Worm (Caenorhabditis elegans) whole organism, L4 larva: ENCODE data around the gene Y24D9A.7.
A peak's percentile ranks its signal among the peaks of the same experiment; 100 is the strongest.

Experiments
- D1046.2 ChIP-seq: fragments of 200-800 bp; sonication (Bioruptor generic); IDR thresholded peaks from 2 replicates; pipeline ENCODE4 v1.3.6; 2022; ENCODE audit warnings: missing genetic modification characterization, missing compliant biosample characterization
- F10B5.3 ChIP-seq: sonication (generic microtip); optimal IDR thresholded peaks from 2 replicates; lab custom pipeline; 2016; ENCODE audit warnings: mild to moderate bottlenecking, missing genetic modification characterization, missing compliant biosample characterization
- F26F4.8 ChIP-seq: fragments of 200-800 bp; sonication (Bioruptor generic); conservative IDR thresholded peaks from 2 replicates; pipeline ENCODE4 v1.3.6; 2022; ENCODE audit warnings: missing genetic modification characterization, missing compliant biosample characterization
- F37D6.2 ChIP-seq: sonication (generic microtip); optimal IDR thresholded peaks from 2 replicates; lab custom pipeline; 2016; ENCODE audit warnings: mild to moderate bottlenecking, missing genetic modification characterization, missing compliant biosample characterization
- F44E2.7 ChIP-seq: fragments of 200-800 bp; sonication (Bioruptor generic); IDR thresholded peaks from 2 replicates; pipeline ENCODE4 v2.1.2; 2022; ENCODE audit warnings: missing genetic modification characterization, missing compliant biosample characterization
- Y105C5A.15 ChIP-seq: fragments of 200-800 bp; sonication (Bioruptor generic); IDR thresholded peaks from 2 replicates; pipeline ENCODE4 v1.3.6; 2022; ENCODE audit warnings: missing genetic modification characterization, missing compliant biosample characterization
- Y48G9A.11 ChIP-seq: fragments of 200-800 bp; sonication (Bioruptor generic); IDR thresholded peaks from 2 replicates; pipeline ENCODE4 v1.3.6; 2022; ENCODE audit warnings: missing genetic modification reagents, missing genetic modification characterization, missing compliant biosample characterization
- Y75B8A.6 ChIP-seq: fragments of 200-800 bp; sonication (Bioruptor generic); IDR thresholded peaks from 2 replicates; pipeline ENCODE4 v1.3.6; 2022; ENCODE audit warnings: missing genetic modification reagents, missing genetic modification characterization, missing compliant biosample characterization
- aly-2 ChIP-seq: sonication (generic microtip); optimal IDR thresholded peaks from 2 replicates; lab custom pipeline; 2018; ENCODE audit warnings: missing biosample characterization, missing genetic modification characterization
- ama-1 ChIP-seq: fragments of 150-350 bp; optimal IDR thresholded peaks from 2 replicates; lab custom pipeline; 2014; ENCODE audit warnings: inconsistent platforms, mixed read lengths
- attf-4 ChIP-seq: sonication (generic microtip); optimal IDR thresholded peaks from 3 replicates; lab custom pipeline; 2017; ENCODE audit warnings: missing biosample characterization, missing genetic modification characterization
- ceh-20 ChIP-seq: fragments of 200-800 bp; sonication (Bioruptor generic); IDR thresholded peaks from 2 replicates; pipeline ENCODE4 v1.3.6; 2022; ENCODE audit warnings: missing genetic modification reagents, missing genetic modification characterization, missing compliant biosample characterization
- ceh-28 ChIP-seq: fragments of 150-350 bp; optimal IDR thresholded peaks from 2 replicates; lab custom pipeline; 2014; ENCODE audit warnings: missing biosample characterization, missing genetic modification reagents, missing genetic modification characterization
- ceh-32 ChIP-seq: sonication (generic microtip); optimal IDR thresholded peaks from 2 replicates; lab custom pipeline; 2016; ENCODE audit warnings: mild to moderate bottlenecking, missing genetic modification characterization, missing compliant biosample characterization; ENCODE audit not compliant: poor library complexity
- ceh-82 ChIP-seq: sonication (generic microtip); optimal IDR thresholded peaks from 2 replicates; lab custom pipeline; 2017; ENCODE audit warnings: missing biosample characterization, missing genetic modification characterization
- ces-1 ChIP-seq: fragments of 150-350 bp; sonication (generic microtip); optimal IDR thresholded peaks from 4 replicates; lab custom pipeline; 2014; ENCODE audit warnings: missing biosample characterization, missing genetic modification reagents, missing genetic modification characterization
- cey-2 ChIP-seq: sonication (generic microtip); optimal IDR thresholded peaks from 3 replicates; lab custom pipeline; 2017; ENCODE audit warnings: missing genetic modification characterization, mild to moderate bottlenecking, missing compliant biosample characterization, antibody characterized with exemption, borderline replicate concordance; ENCODE audit not compliant: insufficient read depth
- ctbp-1 ChIP-seq: fragments of 200-800 bp; sonication (Bioruptor generic); IDR thresholded peaks from 2 replicates; pipeline ENCODE4 v1.3.6; 2022; ENCODE audit warnings: missing genetic modification reagents, missing genetic modification characterization, missing compliant biosample characterization
- daf-12 ChIP-seq: fragments of 150-350 bp; optimal IDR thresholded peaks from 2 replicates; lab custom pipeline; 2014; ENCODE audit warnings: missing biosample characterization, missing genetic modification reagents, missing genetic modification characterization
- daf-19 ChIP-seq: fragments of 200-800 bp; sonication (Bioruptor generic); conservative IDR thresholded peaks from 2 replicates; pipeline ENCODE4 v1.3.6; 2022; ENCODE audit warnings: missing genetic modification characterization, missing compliant biosample characterization
- dmd-8 ChIP-seq: fragments of 200-800 bp; sonication (Bioruptor generic); IDR thresholded peaks from 2 replicates; pipeline ENCODE4 v1.3.6; 2022; ENCODE audit warnings: missing genetic modification characterization, missing compliant biosample characterization
- egl-43 ChIP-seq: fragments of 200-800 bp; sonication (Bioruptor generic); IDR thresholded peaks from 2 replicates; pipeline ENCODE4 v1.3.6; 2022; ENCODE audit warnings: missing genetic modification reagents, missing genetic modification characterization, missing compliant biosample characterization
- gei-8 ChIP-seq: fragments of 200-800 bp; sonication (Bioruptor generic); optimal IDR thresholded peaks from 2 replicates; lab custom pipeline; 2018; ENCODE audit warnings: mild to moderate bottlenecking, missing genetic modification characterization, missing compliant biosample characterization
- hif-1 ChIP-seq, 2 experiments: sonication (generic microtip); optimal IDR thresholded peaks; 2 replicates each; lab custom pipeline; 2016 to 2017; ENCODE audit warnings: missing compliant biosample characterization in 2 of 2, missing genetic modification characterization in 2 of 2, missing genetic modification reagents in 2 of 2, missing genotype in 2 of 2, mild to moderate bottlenecking in 1 of 2
- hlh-30 ChIP-seq: sonication (generic microtip); optimal IDR thresholded peaks from 2 replicates; lab custom pipeline; 2017; ENCODE audit warnings: antibody characterized with exemption, mild to moderate bottlenecking, missing genetic modification characterization, missing compliant biosample characterization; ENCODE audit not compliant: insufficient read depth
- jun-1 ChIP-seq: fragments of 150-350 bp; optimal IDR thresholded peaks from 2 replicates; lab custom pipeline; 2014; ENCODE audit warnings: missing biosample characterization, missing genetic modification reagents, missing genetic modification characterization
- lim-7 ChIP-seq: fragments of 200-800 bp; sonication (Bioruptor generic); IDR thresholded peaks from 2 replicates; pipeline ENCODE4 v1.3.6; 2022; ENCODE audit warnings: missing genetic modification characterization, missing compliant biosample characterization
- madf-5 ChIP-seq, 2 experiments: fragments of 200-800 bp; sonication (Bioruptor generic); IDR thresholded peaks; 2 replicates each; pipeline ENCODE4 v1.3.6; 2022; ENCODE audit warnings: missing compliant biosample characterization in 2 of 2, missing genetic modification characterization in 2 of 2
- madf-9 ChIP-seq: fragments of 200-800 bp; sonication (Bioruptor generic); conservative IDR thresholded peaks from 2 replicates; pipeline ENCODE4 v1.3.6; 2022; ENCODE audit warnings: missing genetic modification reagents, missing genetic modification characterization, missing compliant biosample characterization
- mdt-29 ChIP-seq: fragments of 200-800 bp; sonication (Bioruptor generic); IDR thresholded peaks from 2 replicates; pipeline ENCODE4 v1.3.6; 2022; ENCODE audit warnings: missing genetic modification reagents, missing genetic modification characterization, missing compliant biosample characterization
- mep-1 ChIP-seq: fragments of 150-350 bp; sonication (generic microtip); optimal IDR thresholded peaks from 3 replicates; lab custom pipeline; 2014; ENCODE audit warnings: missing biosample characterization, missing genetic modification characterization
- mes-2 ChIP-seq: sonication (generic microtip); optimal IDR thresholded peaks from 2 replicates; lab custom pipeline; 2016; ENCODE audit warnings: missing genotype, mild to moderate bottlenecking, missing genetic modification characterization, missing compliant biosample characterization; ENCODE audit not compliant: poor library complexity, severe bottlenecking
- mxl-2 ChIP-seq: fragments of 200-800 bp; sonication (Bioruptor generic); conservative IDR thresholded peaks from 2 replicates; pipeline ENCODE4 v1.3.6; 2022; ENCODE audit warnings: missing genetic modification reagents, missing genetic modification characterization, missing compliant biosample characterization
- mxl-3 ChIP-seq: fragments of 200-800 bp; sonication (Bioruptor generic); optimal IDR thresholded peaks from 2 replicates; lab custom pipeline; 2018; ENCODE audit warnings: mild to moderate bottlenecking, missing genetic modification characterization, missing compliant biosample characterization
- nhr-237 ChIP-seq: sonication (generic microtip); optimal IDR thresholded peaks from 2 replicates; lab custom pipeline; 2017; ENCODE audit warnings: missing biosample characterization, missing genetic modification characterization
- nhr-6 ChIP-seq: fragments of 150-350 bp; optimal IDR thresholded peaks from 2 replicates; lab custom pipeline; 2014; ENCODE audit warnings: missing biosample characterization, missing genetic modification characterization
- nhr-76 ChIP-seq: fragments of 150-350 bp; optimal IDR thresholded peaks from 2 replicates; lab custom pipeline; 2014; ENCODE audit warnings: missing biosample characterization, missing genetic modification characterization
- nhr-77 ChIP-seq: fragments of 150-350 bp; optimal IDR thresholded peaks from 2 replicates; lab custom pipeline; 2014; ENCODE audit warnings: missing biosample characterization, missing genetic modification characterization
- pha-4 ChIP-seq, 2 experiments: fragments of 150-350 bp in 1 of 2; fragments of 200-800 bp in 1 of 2; sonication (Bioruptor generic) in 1 of 2; IDR thresholded peaks in 1 of 2; optimal IDR thresholded peaks in 1 of 2; 2 replicates each; pipeline versions ENCODE4 v1.3.6 to Lab custom; 2014 to 2022; ENCODE audit warnings: missing genetic modification characterization in 2 of 2, missing genetic modification reagents in 2 of 2, missing biosample characterization in 1 of 2, missing compliant biosample characterization in 1 of 2
- php-3 ChIP-seq: fragments of 200-800 bp; sonication (Bioruptor generic); IDR thresholded peaks from 2 replicates; pipeline ENCODE4 v1.3.6; 2022; ENCODE audit warnings: missing genetic modification reagents, missing genetic modification characterization, missing compliant biosample characterization
- rbr-2 ChIP-seq: sonication (generic microtip); optimal IDR thresholded peaks from 2 replicates; lab custom pipeline; 2016; ENCODE audit warnings: missing genotype, missing genetic modification characterization, missing compliant biosample characterization
- snpc-1.2 ChIP-seq: fragments of 200-800 bp; sonication (Bioruptor generic); IDR thresholded peaks from 2 replicates; pipeline ENCODE4 v1.3.6; 2022; ENCODE audit warnings: missing genetic modification reagents, missing genetic modification characterization, missing compliant biosample characterization
- tag-97 ChIP-seq: fragments of 200-800 bp; sonication (Bioruptor generic); IDR thresholded peaks from 2 replicates; pipeline ENCODE4 v1.3.6; 2022; ENCODE audit warnings: missing genetic modification characterization, missing compliant biosample characterization
- tra-1 ChIP-seq: fragments of 200-800 bp; sonication (Bioruptor generic); IDR thresholded peaks from 2 replicates; pipeline ENCODE4 v1.3.6; 2022; ENCODE audit warnings: missing genetic modification reagents, missing genetic modification characterization, missing compliant biosample characterization
- unc-62 ChIP-seq, 3 experiments: fragments of 150-350 bp in 1 of 3; sonication (generic microtip); optimal IDR thresholded peaks in 2 of 3; peaks in 1 of 3; 1 replicate in 1 of 3; 2 replicates in 2 of 3; lab custom pipeline; 2014 to 2017; ENCODE audit warnings: missing biosample characterization in 3 of 3, missing genetic modification characterization in 3 of 3, missing genetic modification reagents in 3 of 3, missing genotype in 1 of 3
- vab-7 ChIP-seq: fragments of 200-800 bp; sonication (Bioruptor generic); IDR thresholded peaks from 2 replicates; pipeline ENCODE4 v1.3.6; 2022; ENCODE audit warnings: missing genetic modification reagents, missing genetic modification characterization, missing compliant biosample characterization
- zag-1 ChIP-seq: fragments of 150-350 bp; optimal IDR thresholded peaks from 2 replicates; lab custom pipeline; 2014; ENCODE audit warnings: missing biosample characterization, missing genetic modification characterization
- zfp-3 ChIP-seq: fragments of 200-800 bp; sonication (Bioruptor generic); conservative IDR thresholded peaks from 2 replicates; pipeline ENCODE4 v1.3.6; 2022; ENCODE audit warnings: missing genetic modification reagents, missing genetic modification characterization, missing compliant biosample characterization
- zip-11 ChIP-seq: fragments of 200-800 bp; sonication (Bioruptor generic); IDR thresholded peaks from 2 replicates; pipeline ENCODE4 v1.3.6; 2022; ENCODE audit warnings: missing genetic modification characterization, missing compliant biosample characterization
- zip-2 ChIP-seq: fragments of 150-350 bp; optimal IDR thresholded peaks from 2 replicates; lab custom pipeline; 2014; ENCODE audit warnings: missing biosample characterization, missing genetic modification characterization

The Y24D9A.7 gene

ce11 chrIV:4406054-4406539 lies 1.1 kb upstream of the Y24D9A.7 start (continued):
- TF ChIP-seq rbr-2 (tag; lab: Kevin White, UChicago) (peak; percentile 70), nhr-77 (tag; lab: Kevin White, UChicago) (no peak), daf-19 (GFP tag; lab: Robert Waterston, UW) (no peak), vab-7 (GFP tag; lab: Robert Waterston, UW) (no peak), nhr-237 (tag; lab: Kevin White, UChicago) (no peak), gei-8 (GFP tag; lab: Kevin White, UChicago) (no peak), php-3 (GFP tag; lab: Robert Waterston, UW) (no peak), ceh-28 (no peak), F10B5.3 (tag; lab: Kevin White, UChicago) (no peak), nhr-76 (no peak), attf-4 (tag; lab: Kevin White, UChicago) (no peak), ceh-82 (tag; lab: Kevin White, UChicago) (no peak), aly-2 (tag; lab: Kevin White, UChicago) (no peak), mdt-29 (GFP tag; lab: Robert Waterston, UW) (no peak), mxl-2 (no peak), zip-2 (tag; lab: Kevin White, UChicago) (no peak), pha-4 (GFP tag; IDR thresholded peaks at IDR 0.05; lab: Robert Waterston, UW) (no peak), pha-4 (tag; optimal IDR thresholded peaks at IDR 0.05; lab: Kevin White, UChicago) (no peak), daf-12 (tag; lab: Kevin White, UChicago) (no peak), hif-1 (tag; optimal IDR thresholded peaks at IDR 0.05; lab: Kevin White, UChicago) (peak in 1 of 2 experiments; percentile 73), mes-2 (peak; percentile 49), unc-62 (GFP tag; optimal IDR thresholded peaks at IDR 0.05 in 1 of 2; lab: Kevin White, UChicago) (peak in 1 of 2 experiments; percentile 100), unc-62 (tag; optimal IDR thresholded peaks at IDR 0.05; lab: Kevin White, UChicago) (no peak), mep-1 (tag; lab: Kevin White, UChicago) (peak; percentile 84), madf-9 (0 out of 2 replicates have a peak, but pooled peaks have one; percentile 57), ces-1 (no peak), zag-1 (tag; lab: Kevin White, UChicago) (no peak), Y105C5A.15 (GFP tag; lab: Robert Waterston, UW) (no peak), F44E2.7 (GFP tag; lab: Robert Waterston, UW) (no peak), tra-1 (GFP tag; lab: Robert Waterston, UW) (no peak; the same call in 1 of the 2 replicates), lim-7 (GFP tag; lab: Robert Waterston, UW) (no peak), F37D6.2 (tag; lab: Kevin White, UChicago) (peak; percentile 51), cey-2 (tag; lab: Kevin White, UChicago) (no peak), zfp-3 (GFP tag; lab: Robert Waterston, UW) (no peak), tag-97 (GFP tag; lab: Robert Waterston, UW) (no peak), jun-1 (tag; lab: Kevin White, UChicago) (peak; percentile 3), zip-11 (GFP tag; lab: Robert Waterston, UW) (no peak), ceh-20 (GFP tag; lab: Robert Waterston, UW) (no peak), mxl-3 (peak; percentile 41), Y75B8A.6 (GFP tag; lab: Robert Waterston, UW) (no peak), Y48G9A.11 (no peak), snpc-1.2 (no peak), nhr-6 (tag; lab: Kevin White, UChicago) (peak; percentile 44), hlh-30 (tag; lab: Kevin White, UChicago) (peak; percentile 86), ceh-32 (tag; lab: Kevin White, UChicago) (no peak), dmd-8 (GFP tag; lab: Robert Waterston, UW) (no peak), ctbp-1 (GFP tag; lab: Robert Waterston, UW) (no peak), F26F4.8 (GFP tag; lab: Robert Waterston, UW) (no peak), D1046.2 (GFP tag; lab: Robert Waterston, UW) (no peak), madf-5 (GFP tag; IDR thresholded peaks at IDR 0.05; lab: Robert Waterston, UW) (no peak), ama-1 (lab: Kevin White, UChicago) (peak; percentile 40), egl-43 (GFP tag; lab: Robert Waterston, UW) (peak; percentile 61; the same call in 1 of the 2 replicates)
